Worm (Caenorhabditis elegans) whole organism, early embryonic: ENCODE data around the gene syp-2.

Source experiments
- B0310.2 ChIP-seq: sonication (generic microtip); optimal IDR thresholded peaks from 2 replicates; lab custom pipeline; 2016; ENCODE audit warnings: mild to moderate bottlenecking, missing genetic modification characterization, missing compliant biosample characterization
- F13C5.2 ChIP-seq: sonication (generic microtip); optimal IDR thresholded peaks from 2 replicates; lab custom pipeline; 2017; ENCODE audit warnings: mild to moderate bottlenecking, missing genetic modification characterization, inconsistent platforms, missing compliant biosample characterization
- aly-1 ChIP-seq: sonication (generic microtip); optimal IDR thresholded peaks from 2 replicates; lab custom pipeline; 2016; ENCODE audit warnings: missing genetic modification characterization, missing compliant biosample characterization
- ama-1 ChIP-seq: fragments of 150-350 bp; optimal IDR thresholded peaks from 2 replicates; lab custom pipeline; 2014
- ceh-13 ChIP-seq: fragments of 200-800 bp; sonication (Bioruptor generic); optimal IDR thresholded peaks from 2 replicates; lab custom pipeline; 2018; ENCODE audit warnings: mild to moderate bottlenecking, missing genetic modification characterization, missing compliant biosample characterization
- ceh-36 ChIP-seq: sonication (generic microtip); optimal IDR thresholded peaks from 2 replicates; lab custom pipeline; 2016; ENCODE audit warnings: missing genetic modification characterization, inconsistent platforms, missing compliant biosample characterization
- ets-7 ChIP-seq: sonication (generic microtip); optimal IDR thresholded peaks from 2 replicates; lab custom pipeline; 2016; ENCODE audit warnings: missing genotype, missing genetic modification characterization, missing compliant biosample characterization
- flt-1 ChIP-seq: fragments of 200-800 bp; sonication (Bioruptor generic); IDR thresholded peaks from 2 replicates; pipeline ENCODE4 v1.3.6; 2022; ENCODE audit warnings: missing genetic modification characterization, missing compliant biosample characterization
- hmbx-1 ChIP-seq: sonication (generic microtip); optimal IDR thresholded peaks from 2 replicates; lab custom pipeline; 2016; ENCODE audit warnings: mild to moderate bottlenecking, missing genetic modification characterization, missing compliant biosample characterization
- hmg-4 ChIP-seq: fragments of 200-800 bp; sonication (Bioruptor generic); optimal IDR thresholded peaks from 2 replicates; lab custom pipeline; 2018; ENCODE audit warnings: mild to moderate bottlenecking, missing genetic modification characterization, missing compliant biosample characterization
- hnd-1 ChIP-seq: sonication (generic microtip); optimal IDR thresholded peaks from 2 replicates; lab custom pipeline; 2016; ENCODE audit warnings: missing genetic modification characterization, missing compliant biosample characterization
- pes-1 ChIP-seq: fragments of 200-800 bp; sonication (Bioruptor generic); IDR thresholded peaks from 2 replicates; pipeline ENCODE4 v1.3.6; 2022; ENCODE audit warnings: missing genetic modification reagents, missing genetic modification characterization, missing compliant biosample characterization
- scrt-1 ChIP-seq: fragments of 200-800 bp; sonication (Bioruptor generic); IDR thresholded peaks from 2 replicates; pipeline ENCODE4 v1.3.6; 2022; ENCODE audit warnings: missing genetic modification characterization, missing compliant biosample characterization
- sea-1 ChIP-seq: fragments of 200-800 bp; sonication (Bioruptor generic); conservative IDR thresholded peaks from 2 replicates; pipeline ENCODE4 v1.3.6; 2022; ENCODE audit warnings: missing genetic modification characterization, missing compliant biosample characterization
- tbx-11 ChIP-seq: fragments of 200-800 bp; sonication (Bioruptor generic); IDR thresholded peaks from 2 replicates; pipeline ENCODE4 v1.3.6; 2022; ENCODE audit warnings: missing genetic modification characterization, missing compliant biosample characterization
- tbx-37 ChIP-seq: fragments of 200-800 bp; sonication (Bioruptor generic); conservative IDR thresholded peaks from 2 replicates; pipeline ENCODE4 v1.3.6; 2022; ENCODE audit warnings: missing genetic modification reagents, missing genetic modification characterization, missing compliant biosample characterization
- tra-4 ChIP-seq: sonication (generic microtip); optimal IDR thresholded peaks from 2 replicates; lab custom pipeline; 2017; ENCODE audit warnings: missing genetic modification characterization, missing compliant biosample characterization

The syp-2 gene

ce11 chrV:5513630-5514378 is 22.5 kb upstream of the syp-2 start, which contains the start of the genes hpo-15 and mms-19:
hpo-15 (minus strand) TSS chrV:5513830.
mms-19 (plus strand) TSS chrV:5514348.
- TF ChIP-seq sea-1 (GFP tag; lab: Robert Waterston, UW) (no peak), ets-7 (tag; lab: Kevin White, UChicago) (no peak), hmbx-1 (tag; lab: Kevin White, UChicago) (no peak), tbx-37 (GFP tag; lab: Robert Waterston, UW) (no peak), tbx-11 (GFP tag; lab: Robert Waterston, UW) (no peak), ceh-13 (GFP tag; lab: Kevin White, UChicago) (no peak), pes-1 (GFP tag; lab: Robert Waterston, UW) (no peak), scrt-1 (GFP tag; lab: Robert Waterston, UW) (no peak), ama-1 (lab: Kevin White, UChicago) (no peak), hmg-4 (no peak), F13C5.2 (tag; lab: Kevin White, UChicago) (no peak), hnd-1 (tag; lab: Kevin White, UChicago) (no peak)

ce11 chrV:5521735-5522241 is 14.5 kb upstream of the syp-2 start, which contains the start of gene hir-1:
hir-1 (plus strand) TSS chrV:5522139.
- TF ChIP-seq hmg-4 (no peak), tbx-11 (GFP tag; lab: Robert Waterston, UW) (no peak), flt-1 (GFP tag; lab: Robert Waterston, UW) (no peak), F13C5.2 (tag; lab: Kevin White, UChicago) (no peak), hnd-1 (tag; lab: Kevin White, UChicago) (no peak), ceh-13 (GFP tag; lab: Kevin White, UChicago) (no peak), scrt-1 (GFP tag; lab: Robert Waterston, UW) (no peak), B0310.2 (tag; lab: Kevin White, UChicago) (no peak), tra-4 (tag; lab: Kevin White, UChicago) (no peak), ama-1 (lab: Kevin White, UChicago) (no peak), ceh-36 (tag; lab: Kevin White, UChicago) (no peak), ets-7 (tag; lab: Kevin White, UChicago) (no peak), pes-1 (GFP tag; lab: Robert Waterston, UW) (no peak), aly-1 (tag; lab: Kevin White, UChicago) (no peak), hmbx-1 (tag; lab: Kevin White, UChicago) (no peak), sea-1 (GFP tag; lab: Robert Waterston, UW) (no peak), tbx-37 (GFP tag; lab: Robert Waterston, UW) (no peak)

- no peak for TF ChIP-seq ceh-36 (tag; lab: Kevin White, UChicago)
- TF ChIP-seq tra-4 (tag; lab: Kevin White, UChicago) = no peak
- TF ChIP-seq hmg-4 = no peak
- no peak for TF ChIP-seq B0310.2 (tag; lab: Kevin White, UChicago)
- TF ChIP-seq tbx-11 (GFP tag; lab: Robert Waterston, UW) = no peak
Measured at ce11 chrV:5523260-5523659, 13.0 kb upstream of the syp-2 start.

ce11 chrV:5525208-5525607 is 11.1 kb upstream of the syp-2 start:
- no peak for TF ChIP-seq F13C5.2 (tag; lab: Kevin White, UChicago)
- TF ChIP-seq B0310.2 (tag; lab: Kevin White, UChicago) = no peak
- no peak for TF ChIP-seq sea-1 (GFP tag; lab: Robert Waterston, UW)
- no peak for TF ChIP-seq tra-4 (tag; lab: Kevin White, UChicago)
- TF ChIP-seq hmbx-1 (tag; lab: Kevin White, UChicago) = no peak
- TF ChIP-seq ets-7 (tag; lab: Kevin White, UChicago) = no peak
- TF ChIP-seq ceh-36 (tag; lab: Kevin White, UChicago) = no peak
- TF ChIP-seq aly-1 (tag; lab: Kevin White, UChicago) = no peak
- TF ChIP-seq flt-1 (GFP tag; lab: Robert Waterston, UW) = no peak

ce11 chrV:5527694-5528093 is 8.6 kb upstream of the syp-2 start:
- TF ChIP-seq F13C5.2 (tag; lab: Kevin White, UChicago) = no peak
- no peak for TF ChIP-seq sea-1 (GFP tag; lab: Robert Waterston, UW)
- TF ChIP-seq scrt-1 (GFP tag; lab: Robert Waterston, UW) = no peak
- TF ChIP-seq ets-7 (tag; lab: Kevin White, UChicago) = no peak
- no peak for TF ChIP-seq ama-1 (lab: Kevin White, UChicago)
- no peak for TF ChIP-seq hmbx-1 (tag; lab: Kevin White, UChicago)
- TF ChIP-seq hnd-1 (tag; lab: Kevin White, UChicago) = no peak
- TF ChIP-seq B0310.2 (tag; lab: Kevin White, UChicago) = no peak
- TF ChIP-seq tbx-11 (GFP tag; lab: Robert Waterston, UW) = no peak
- TF ChIP-seq ceh-13 (GFP tag; lab: Kevin White, UChicago) = no peak
- no peak for TF ChIP-seq aly-1 (tag; lab: Kevin White, UChicago)

- TF ChIP-seq hnd-1 (tag; lab: Kevin White, UChicago) = no peak
- no peak for TF ChIP-seq sea-1 (GFP tag; lab: Robert Waterston, UW)
- no peak for TF ChIP-seq tra-4 (tag; lab: Kevin White, UChicago)
- TF ChIP-seq hmbx-1 (tag; lab: Kevin White, UChicago) = no peak
- TF ChIP-seq hmg-4 = no peak
- TF ChIP-seq ceh-13 (GFP tag; lab: Kevin White, UChicago) = no peak
- no peak for TF ChIP-seq B0310.2 (tag; lab: Kevin White, UChicago)
- no peak for TF ChIP-seq ets-7 (tag; lab: Kevin White, UChicago)
- no peak for TF ChIP-seq tbx-11 (GFP tag; lab: Robert Waterston, UW)
- TF ChIP-seq flt-1 (GFP tag; lab: Robert Waterston, UW) = no peak
- TF ChIP-seq aly-1 (tag; lab: Kevin White, UChicago) = no peak
- TF ChIP-seq ama-1 (lab: Kevin White, UChicago) = no peak
- TF ChIP-seq ceh-36 (tag; lab: Kevin White, UChicago) = no peak
- TF ChIP-seq scrt-1 (GFP tag; lab: Robert Waterston, UW) = no peak
- TF ChIP-seq tbx-37 (GFP tag; lab: Robert Waterston, UW) = no peak
- no peak for TF ChIP-seq F13C5.2 (tag; lab: Kevin White, UChicago)
- TF ChIP-seq pes-1 (GFP tag; lab: Robert Waterston, UW) = no peak
Measured at ce11 chrV:5533755-5534154, 2.5 kb upstream of the syp-2 start, which contains the start of gene grl-1. grl-1 (minus strand) TSS chrV:5533855.
